Worm (Caenorhabditis elegans) whole organism, L3 larva: ENCODE data around the gene gtap-2.

Source experiments
- aly-2 ChIP-seq: fragments of 150-350 bp; optimal IDR thresholded peaks from 2 replicates; lab custom pipeline; 2014; ENCODE audit warnings: missing biosample characterization, missing genetic modification characterization
- ceh-82 ChIP-seq: fragments of 150-350 bp; optimal IDR thresholded peaks from 2 replicates; lab custom pipeline; 2014; ENCODE audit warnings: missing biosample characterization, missing genetic modification characterization
- egl-27 ChIP-seq: sonication (generic microtip); optimal IDR thresholded peaks from 4 replicates; lab custom pipeline; 2017; ENCODE audit warnings: missing biosample characterization, missing genetic modification reagents, missing genetic modification characterization
- elt-1 ChIP-seq: fragments of 150-350 bp; optimal IDR thresholded peaks from 2 replicates; lab custom pipeline; 2014; ENCODE audit warnings: missing biosample characterization, missing genetic modification characterization
- jun-1 ChIP-seq: fragments of 150-350 bp; optimal IDR thresholded peaks from 2 replicates; lab custom pipeline; 2014; ENCODE audit warnings: missing biosample characterization, missing genetic modification reagents, missing genetic modification characterization
- nhr-43 ChIP-seq: sonication (generic microtip); optimal IDR thresholded peaks from 2 replicates; lab custom pipeline; 2016; ENCODE audit warnings: mild to moderate bottlenecking, missing genetic modification characterization, missing compliant biosample characterization; ENCODE audit not compliant: poor library complexity, severe bottlenecking
- nhr-67 ChIP-seq: fragments of 150-350 bp; optimal IDR thresholded peaks from 2 replicates; lab custom pipeline; 2014; ENCODE audit warnings: missing biosample characterization, missing genetic modification characterization
- nhr-76 ChIP-seq: fragments of 150-350 bp; sonication (generic microtip); optimal IDR thresholded peaks from 5 replicates; lab custom pipeline; 2014; ENCODE audit warnings: missing biosample characterization, missing genetic modification characterization
- pha-4 ChIP-seq: fragments of 150-350 bp; optimal IDR thresholded peaks from 2 replicates; lab custom pipeline; 2014; ENCODE audit warnings: missing biosample characterization, missing genetic modification reagents, missing genetic modification characterization
- skn-1 ChIP-seq: fragments of 150-350 bp; optimal IDR thresholded peaks from 2 replicates; lab custom pipeline; 2014; ENCODE audit warnings: missing biosample characterization, missing genetic modification characterization
- zag-1 ChIP-seq: fragments of 150-350 bp; optimal IDR thresholded peaks from 2 replicates; lab custom pipeline; 2014; ENCODE audit warnings: missing biosample characterization, missing genetic modification characterization

ce11 chrIII:9806968-9807559 lies 1.3 kb upstream of the gtap-2 start, which contains the start of gene ZK632.4:
- no peak for TF ChIP-seq aly-2 (tag; lab: Kevin White, UChicago)
- no peak for TF ChIP-seq zag-1 (tag; lab: Kevin White, UChicago)
- TF ChIP-seq pha-4, result no peak
- TF ChIP-seq nhr-67 (tag; lab: Kevin White, UChicago), result no peak
- no peak for TF ChIP-seq nhr-76 (tag; lab: Kevin White, UChicago)
- no peak for TF ChIP-seq jun-1 (tag; lab: Kevin White, UChicago)
- TF ChIP-seq elt-1 (tag; lab: Kevin White, UChicago), result no peak
- TF ChIP-seq ceh-82 (tag; lab: Kevin White, UChicago), result no peak
- no peak for TF ChIP-seq egl-27 (tag; lab: Kevin White, UChicago)
- TF ChIP-seq nhr-43 (tag; lab: Kevin White, UChicago), result no peak
- no peak for TF ChIP-seq skn-1 (tag; lab: Kevin White, UChicago)
